Fruit fly (Drosophila melanogaster) whole organism, embryonic: ENCODE measurements around the gene Myo10A.

ENCODE experiments used
- ATbp ChIP-seq: fragments of 200-800 bp; sonication (Bioruptor generic); optimal IDR thresholded peaks from 2 replicates; lab custom pipeline; 2017; ENCODE audit warnings: missing biosample characterization, mild to moderate bottlenecking, missing genetic modification characterization, missing genetic modification reagents
- Aef1 ChIP-seq: fragments of 200-800 bp; sonication (Bioruptor generic); IDR thresholded peaks from 3 replicates; pipeline ENCODE4 v1.3.6; 2022; ENCODE audit warnings: missing biosample characterization, missing genetic modification characterization
- CG12236 ChIP-seq: fragments of 200-800 bp; sonication (Bioruptor generic); optimal IDR thresholded peaks from 2 replicates; lab custom pipeline; 2016; ENCODE audit warnings: missing biosample characterization, missing genetic modification characterization
- CG1233 ChIP-seq: fragments of 200-800 bp; sonication (Bioruptor generic); optimal IDR thresholded peaks from 4 replicates; lab custom pipeline; 2018; ENCODE audit warnings: missing biosample characterization, mild to moderate bottlenecking, missing genetic modification characterization
- CG13775 ChIP-seq: fragments of 200-800 bp; sonication (Bioruptor generic); optimal IDR thresholded peaks from 3 replicates; lab custom pipeline; 2017; ENCODE audit warnings: missing biosample characterization, mild to moderate bottlenecking, missing genetic modification characterization
- CG14441 ChIP-seq: fragments of 200-800 bp; sonication (Bioruptor generic); IDR thresholded peaks from 2 replicates; pipeline ENCODE4 v1.3.6; 2022; ENCODE audit warnings: missing biosample characterization, missing genetic modification characterization
- CG15269 ChIP-seq: fragments of 200-800 bp; sonication (Bioruptor generic); optimal IDR thresholded peaks from 2 replicates; lab custom pipeline; 2018; ENCODE audit warnings: missing biosample characterization, mild to moderate bottlenecking, missing genetic modification characterization, moderate library complexity
- CG17359 ChIP-seq: fragments of 200-800 bp; sonication (Bioruptor generic); optimal IDR thresholded peaks from 3 replicates; lab custom pipeline; 2018; ENCODE audit warnings: missing biosample characterization, mild to moderate bottlenecking, missing genetic modification characterization, moderate library complexity
- CG1792 ChIP-seq: fragments of 200-800 bp; sonication (Bioruptor generic); optimal IDR thresholded peaks from 2 replicates; lab custom pipeline; 2016; ENCODE audit warnings: missing biosample characterization, missing genetic modification characterization
- CG18262 ChIP-seq: fragments of 200-800 bp; optimal IDR thresholded peaks from 3 replicates; lab custom pipeline; 2019; ENCODE audit warnings: missing biosample characterization, mild to moderate bottlenecking, missing genetic modification characterization, moderate library complexity
- CG30020 ChIP-seq: fragments of 200-800 bp; optimal IDR thresholded peaks from 2 replicates; lab custom pipeline; 2019; ENCODE audit warnings: missing biosample characterization, mild to moderate bottlenecking, missing genetic modification characterization, moderate library complexity
- CG31224 ChIP-seq: fragments of 200-800 bp; sonication (Bioruptor generic); IDR thresholded peaks from 2 replicates; pipeline ENCODE4 v1.3.6; 2022; ENCODE audit warnings: missing biosample characterization, missing genetic modification characterization
- CG31441 ChIP-seq: fragments of 200-800 bp; sonication (Bioruptor generic); IDR thresholded peaks from 2 replicates; pipeline ENCODE4 v1.3.6; 2022; ENCODE audit warnings: missing biosample characterization, missing genetic modification characterization
- CG32532 ChIP-seq: fragments of 200-800 bp; sonication (Bioruptor generic); IDR thresholded peaks from 2 replicates; pipeline ENCODE4 v1.3.6; 2022; ENCODE audit warnings: missing biosample characterization, missing genetic modification characterization
- CG32767 ChIP-seq: fragments of 200-800 bp; sonication (Bioruptor generic); IDR thresholded peaks from 2 replicates; pipeline ENCODE4 v1.3.6; 2022; ENCODE audit warnings: missing biosample characterization, missing genetic modification characterization
- CG34376 ChIP-seq: fragments of 200-800 bp; sonication (Bioruptor generic); optimal IDR thresholded peaks from 2 replicates; lab custom pipeline; 2018; ENCODE audit warnings: missing biosample characterization, mild to moderate bottlenecking, missing genetic modification characterization
- CG5180 ChIP-seq: fragments of 200-800 bp; sonication (Bioruptor generic); optimal IDR thresholded peaks from 3 replicates; lab custom pipeline; 2017; ENCODE audit warnings: missing biosample characterization, missing genetic modification characterization, mild to moderate bottlenecking, moderate library complexity, missing genetic modification reagents
- CG7786 ChIP-seq: fragments of 200-800 bp; sonication (Bioruptor generic); optimal IDR thresholded peaks from 2 replicates; lab custom pipeline; 2016; ENCODE audit warnings: missing biosample characterization, missing genetic modification characterization
- CG7963 ChIP-seq: fragments of 200-800 bp; sonication (Bioruptor generic); IDR thresholded peaks from 3 replicates; pipeline ENCODE4 v1.3.6; 2022; ENCODE audit warnings: missing biosample characterization, missing genetic modification characterization; ENCODE audit not compliant: partially characterized antibody
- CG8359 ChIP-seq: fragments of 200-800 bp; sonication (Bioruptor generic); optimal IDR thresholded peaks from 2 replicates; lab custom pipeline; 2017; ENCODE audit warnings: missing biosample characterization, mild to moderate bottlenecking, missing genetic modification characterization, borderline replicate concordance
- CG8765 ChIP-seq: fragments of 200-800 bp; sonication (Bioruptor generic); IDR thresholded peaks from 2 replicates; pipeline ENCODE4 v1.3.6; 2022; ENCODE audit warnings: missing biosample characterization, missing genetic modification characterization
- Deaf1 ChIP-seq: fragments of 200-800 bp; optimal IDR thresholded peaks from 3 replicates; lab custom pipeline; 2019; ENCODE audit warnings: missing biosample characterization, mild to moderate bottlenecking, missing genetic modification characterization, moderate library complexity
- Fer3 ChIP-seq: fragments of 200-800 bp; sonication (Bioruptor generic); optimal IDR thresholded peaks from 2 replicates; lab custom pipeline; 2018; ENCODE audit warnings: missing biosample characterization, mild to moderate bottlenecking, missing genetic modification characterization, moderate library complexity
- H2.0 ChIP-seq: fragments of 200-800 bp; sonication (Bioruptor generic); IDR thresholded peaks from 2 replicates; pipeline ENCODE4 v1.3.6; 2022; ENCODE audit warnings: missing biosample characterization, missing genetic modification characterization
- Hmr ChIP-seq: fragments of 200-800 bp; sonication (Bioruptor generic); optimal IDR thresholded peaks from 3 replicates; lab custom pipeline; 2017; ENCODE audit warnings: mild to moderate bottlenecking, missing biosample characterization, missing genetic modification reagents, missing genetic modification characterization
- Hr78 ChIP-seq, 2 experiments: fragments of 200-800 bp in 1 of 2; fragments of >200 bp in 1 of 2; sonication (Bioruptor generic) in 1 of 2; optimal IDR thresholded peaks; 2 replicates each; lab custom pipeline; 2017 to 2019; ENCODE audit warnings: missing biosample characterization in 2 of 2, missing genetic modification characterization in 2 of 2, mild to moderate bottlenecking in 1 of 2, moderate library complexity in 1 of 2
- Kr ChIP-seq: fragments of 200-800 bp; sonication (Bioruptor generic); optimal IDR thresholded peaks from 2 replicates; lab custom pipeline; 2017; ENCODE audit warnings: missing biosample characterization, mild to moderate bottlenecking, missing genetic modification characterization
- Lpt ChIP-seq: fragments of >200 bp; optimal IDR thresholded peaks from 2 replicates; lab custom pipeline; 2018; ENCODE audit warnings: missing biosample characterization, missing genetic modification characterization
- Med ChIP-seq: fragments of 200-800 bp; sonication (Bioruptor generic); peaks from one replicate; lab custom pipeline; 2016; ENCODE audit warnings: missing biosample characterization, missing genetic modification characterization, mild to moderate bottlenecking, inconsistent platforms, moderate library complexity
- NFAT ChIP-seq: fragments of 200-800 bp; sonication (Bioruptor generic); IDR thresholded peaks from 2 replicates; pipeline ENCODE4 v1.3.6; 2022; ENCODE audit warnings: missing biosample characterization, missing genetic modification characterization
- Six4 ChIP-seq: fragments of 200-800 bp; sonication (Bioruptor generic); optimal IDR thresholded peaks from 2 replicates; lab custom pipeline; 2016; ENCODE audit warnings: missing biosample characterization, missing genetic modification characterization
- Usf ChIP-seq: fragments of 200-800 bp; sonication (Bioruptor generic); optimal IDR thresholded peaks from 2 replicates; lab custom pipeline; 2017; ENCODE audit warnings: missing genotype, missing biosample characterization, missing genetic modification characterization
- Vsx1 ChIP-seq: fragments of 200-800 bp; sonication (Bioruptor generic); optimal IDR thresholded peaks from 2 replicates; lab custom pipeline; 2017; ENCODE audit warnings: missing biosample characterization, mild to moderate bottlenecking, missing genetic modification characterization, missing genetic modification reagents
- cas ChIP-seq: fragments of 200-800 bp; sonication (Bioruptor generic); IDR thresholded peaks from 2 replicates; pipeline ENCODE4 v1.3.6; 2022; ENCODE audit warnings: missing biosample characterization, missing genetic modification characterization
- fd3F ChIP-seq: fragments of 200-800 bp; sonication (Bioruptor generic); optimal IDR thresholded peaks from 2 replicates; lab custom pipeline; 2018; ENCODE audit warnings: missing biosample characterization, mild to moderate bottlenecking, missing genetic modification characterization, moderate library complexity
- her ChIP-seq: fragments of 200-800 bp; sonication (Bioruptor generic); optimal IDR thresholded peaks from 2 replicates; lab custom pipeline; 2016; ENCODE audit warnings: missing biosample characterization, missing genetic modification characterization
- kah ChIP-seq: fragments of 200-800 bp; sonication (Bioruptor generic); optimal IDR thresholded peaks from 2 replicates; lab custom pipeline; 2018; ENCODE audit warnings: missing biosample characterization, mild to moderate bottlenecking, missing genetic modification characterization
- knrl ChIP-seq: fragments of 200-800 bp; sonication (Bioruptor generic); IDR thresholded peaks from 3 replicates; pipeline ENCODE4 v1.3.6; 2022; ENCODE audit warnings: missing biosample characterization, missing genetic modification characterization; ENCODE audit not compliant: partially characterized antibody
- nau ChIP-seq: fragments of 200-800 bp; sonication (Bioruptor generic); optimal IDR thresholded peaks from 3 replicates; lab custom pipeline; 2017; ENCODE audit warnings: missing biosample characterization, mild to moderate bottlenecking, missing genetic modification characterization, missing genetic modification reagents
- nerfin-2 ChIP-seq: fragments of 200-800 bp; sonication (Bioruptor generic); IDR thresholded peaks from 2 replicates; pipeline ENCODE4 v1.3.6; 2022; ENCODE audit warnings: missing biosample characterization, missing genetic modification characterization; ENCODE audit not compliant: partially characterized antibody
- oc ChIP-seq: fragments of 200-800 bp; sonication (Bioruptor generic); optimal IDR thresholded peaks from 2 replicates; lab custom pipeline; 2018; ENCODE audit warnings: missing biosample characterization, mild to moderate bottlenecking, missing genetic modification characterization, moderate library complexity
- pita ChIP-seq: fragments of 200-800 bp; sonication (Bioruptor generic); optimal IDR thresholded peaks from 2 replicates; lab custom pipeline; 2017; ENCODE audit warnings: missing biosample characterization, mild to moderate bottlenecking, missing genetic modification characterization
- psq ChIP-seq: fragments of 200-800 bp; sonication (Bioruptor generic); optimal IDR thresholded peaks from 2 replicates; lab custom pipeline; 2017; ENCODE audit warnings: missing biosample characterization, missing genetic modification characterization
- salm ChIP-seq: fragments of 200-800 bp; sonication (Bioruptor generic); optimal IDR thresholded peaks from 2 replicates; lab custom pipeline; 2018; ENCODE audit warnings: missing biosample characterization, mild to moderate bottlenecking, missing genetic modification characterization
- sc ChIP-seq, 3 experiments: fragments of >200 bp in 2 of 3; fragments of 200-800 bp in 1 of 3; sonication (Bioruptor generic) in 1 of 3; optimal IDR thresholded peaks; 2 replicates in 2 of 3; 3 replicates in 1 of 3; lab custom pipeline; 2017; ENCODE audit warnings: mild to moderate bottlenecking in 1 of 3, missing biosample characterization in 1 of 3, missing genetic modification characterization in 1 of 3, missing genetic modification reagents in 1 of 3
- sens ChIP-seq: fragments of 200-800 bp; sonication (Bioruptor generic); peaks from one replicate; lab custom pipeline; 2016; ENCODE audit warnings: missing biosample characterization, missing genetic modification characterization
- so ChIP-seq: fragments of 200-800 bp; sonication (Bioruptor generic); IDR thresholded peaks from 3 replicates; pipeline ENCODE4 v1.3.6; 2022; ENCODE audit warnings: missing biosample characterization, missing genetic modification characterization
- wek ChIP-seq: fragments of 200-800 bp; sonication (Bioruptor generic); optimal IDR thresholded peaks from 3 replicates; lab custom pipeline; 2018; ENCODE audit warnings: missing biosample characterization, mild to moderate bottlenecking, missing genetic modification characterization, moderate library complexity
- zen ChIP-seq: fragments of 200-800 bp; sonication (Bioruptor generic); optimal IDR thresholded peaks from 3 replicates; lab custom pipeline; 2018; ENCODE audit warnings: missing biosample characterization, mild to moderate bottlenecking, missing genetic modification characterization, moderate library complexity
- zfh2 ChIP-seq: fragments of 200-800 bp; sonication (Bioruptor generic); optimal IDR thresholded peaks from 2 replicates; lab custom pipeline; 2016; ENCODE audit warnings: missing biosample characterization, missing genetic modification characterization

Gene Myo10A

dm6 chrX:10927110-10927509, 3.5 kb upstream of the Myo10A start, which contains the start of gene CG2145 (continued):
- TF ChIP-seq knrl (GFP tag; lab: Robert Waterston, UW) (no peak), CG1792 (no peak), CG30020 (tag; lab: Kevin White, UChicago) (no peak), Kr (GFP tag; lab: Kevin White, UChicago) (no peak), CG8765 (peak; percentile 36; the same call in 1 of the 2 replicates), nau (GFP tag; lab: Kevin White, UChicago) (no peak), CG15269 (tag; lab: Kevin White, UChicago) (no peak), cas (GFP tag; lab: Robert Waterston, UW) (no peak), CG34376 (GFP tag; lab: Kevin White, UChicago) (peak; percentile 26), CG12236 (GFP tag; lab: Kevin White, UChicago) (no peak), salm (tag; lab: Kevin White, UChicago) (no peak), oc (peak; percentile 74), NFAT (GFP tag; lab: Robert Waterston, UW) (peak; percentile 28; the same call in 1 of the 2 replicates), CG32767 (0 out of 2 replicates have a peak, but pooled peaks have one; percentile 19), CG18262 (tag; lab: Kevin White, UChicago) (peak; percentile 5), kah (GFP tag; lab: Kevin White, UChicago) (no peak), CG5180 (GFP tag; lab: Kevin White, UChicago) (no peak), Deaf1 (tag; lab: Kevin White, UChicago) (peak; percentile 84), CG17359 (tag; lab: Kevin White, UChicago) (no peak), CG8359 (GFP tag; lab: Kevin White, UChicago) (no peak), CG7786 (GFP tag; lab: Kevin White, UChicago) (no peak), CG32532 (GFP tag; lab: Robert Waterston, UW) (no peak), CG14441 (no peak), Fer3 (tag; lab: Kevin White, UChicago) (peak; percentile 3), Hr78 (GFP tag; optimal IDR thresholded peaks at IDR 0.05; lab: Kevin White, UChicago) (no peak), Lpt (GFP tag; lab: Kevin White, UChicago) (no peak), ATbp (GFP tag; lab: Kevin White, UChicago) (no peak), Vsx1 (no peak), H2.0 (GFP tag; lab: Robert Waterston, UW) (no peak), sc (optimal IDR thresholded peaks at IDR 0.05; lab: Kevin White, UChicago) (no peak), sc (GFP tag; optimal IDR thresholded peaks at IDR 0.05; lab: Kevin White, UChicago) (no peak), Six4 (GFP tag; lab: Kevin White, UChicago) (no peak), zfh2 (GFP tag; lab: Kevin White, UChicago) (no peak), psq (GFP tag; lab: Kevin White, UChicago) (no peak), CG31224 (GFP tag; lab: Robert Waterston, UW) (no peak), Usf (GFP tag; lab: Kevin White, UChicago) (no peak), nerfin-2 (GFP tag; lab: Robert Waterston, UW) (no peak), her (no peak), CG1233 (no peak), Aef1 (GFP tag; lab: Robert Waterston, UW) (peak; percentile 62), so (0 out of 3 replicates have a peak, but pooled peaks have one; percentile 19), CG13775 (GFP tag; lab: Kevin White, UChicago) (no peak), CG31441 (GFP tag; lab: Robert Waterston, UW) (0 out of 2 replicates have a peak, but pooled peaks have one; percentile 12), Hmr (peak; percentile 5), sens (GFP tag; lab: Kevin White, UChicago) (peak; percentile 18), wek (GFP tag; lab: Kevin White, UChicago) (no peak), CG7963 (GFP tag; lab: Robert Waterston, UW) (no peak), fd3F (no peak), zen (tag; lab: Kevin White, UChicago) (no peak), pita (GFP tag; lab: Kevin White, UChicago) (no peak), Med (GFP tag; lab: Kevin White, UChicago) (peak; percentile 50)
